Worm (Caenorhabditis elegans) whole organism, L2 larva: ENCODE data around the gene best-5.

Experiments used
- C34F6.9 ChIP-seq: fragments of 150-350 bp; optimal IDR thresholded peaks from 2 replicates; lab custom pipeline; 2014; ENCODE audit warnings: missing biosample characterization, missing genetic modification characterization
- F13H6.1 ChIP-seq: sonication (generic microtip); optimal IDR thresholded peaks from 2 replicates; lab custom pipeline; 2016; ENCODE audit warnings: missing genetic modification characterization, missing compliant biosample characterization
- R02D3.7 ChIP-seq: fragments of 150-350 bp; optimal IDR thresholded peaks from 2 replicates; lab custom pipeline; 2014; ENCODE audit warnings: missing biosample characterization, missing genetic modification characterization
- Y55F3AM.14 ChIP-seq: fragments of 200-800 bp; sonication (Bioruptor generic); optimal IDR thresholded peaks from 2 replicates; lab custom pipeline; 2018; ENCODE audit warnings: mild to moderate bottlenecking, missing genetic modification characterization, missing compliant biosample characterization
- ZK546.5 ChIP-seq: sonication (generic microtip); optimal IDR thresholded peaks from 2 replicates; lab custom pipeline; 2017; ENCODE audit warnings: missing biosample characterization, missing genetic modification characterization
- aly-2 ChIP-seq: fragments of 150-350 bp; optimal IDR thresholded peaks from 2 replicates; lab custom pipeline; 2014; ENCODE audit warnings: missing biosample characterization, missing genetic modification characterization
- ama-1 ChIP-seq: fragments of 150-350 bp; optimal IDR thresholded peaks from 2 replicates; lab custom pipeline; 2018; ENCODE audit warnings: inconsistent platforms
- blmp-1 ChIP-seq: sonication (generic microtip); optimal IDR thresholded peaks from 2 replicates; lab custom pipeline; 2017; ENCODE audit warnings: missing genetic modification characterization, mild to moderate bottlenecking, missing compliant biosample characterization, antibody characterized with exemption, moderate library complexity; ENCODE audit not compliant: insufficient read depth
- ceh-16 ChIP-seq: fragments of 150-350 bp; optimal IDR thresholded peaks from 2 replicates; lab custom pipeline; 2014; ENCODE audit warnings: missing biosample characterization, missing genetic modification characterization
- crh-2 ChIP-seq: sonication (generic microtip); optimal IDR thresholded peaks from 2 replicates; lab custom pipeline; 2017; ENCODE audit warnings: missing biosample characterization, missing genetic modification characterization
- dmd-4 ChIP-seq: sonication (generic microtip); optimal IDR thresholded peaks from 2 replicates; lab custom pipeline; 2017; ENCODE audit warnings: missing biosample characterization, missing genetic modification characterization
- egl-27 ChIP-seq: sonication (generic microtip); optimal IDR thresholded peaks from 3 replicates; lab custom pipeline; 2017; ENCODE audit warnings: missing biosample characterization, missing genetic modification reagents, missing genetic modification characterization
- elt-1 ChIP-seq: fragments of 150-350 bp; optimal IDR thresholded peaks from 2 replicates; lab custom pipeline; 2014; ENCODE audit warnings: missing biosample characterization, missing genetic modification characterization
- elt-3 ChIP-seq: sonication (generic microtip); optimal IDR thresholded peaks from 2 replicates; lab custom pipeline; 2017; ENCODE audit warnings: missing biosample characterization, missing genetic modification characterization
- fos-1 ChIP-seq: fragments of 150-350 bp; optimal IDR thresholded peaks from 2 replicates; lab custom pipeline; 2014; ENCODE audit warnings: missing biosample characterization, missing genetic modification characterization
- gmeb-1 ChIP-seq: fragments of 150-350 bp; optimal IDR thresholded peaks from 2 replicates; lab custom pipeline; 2014; ENCODE audit warnings: missing biosample characterization, missing genetic modification characterization
- lin-11 ChIP-seq: fragments of 150-350 bp; sonication (generic microtip); optimal IDR thresholded peaks from 2 replicates; lab custom pipeline; 2014; ENCODE audit warnings: missing biosample characterization, missing genetic modification characterization, inconsistent platforms, mixed read lengths
- lin-39 ChIP-seq: fragments of 150-350 bp; optimal IDR thresholded peaks from 2 replicates; lab custom pipeline; 2014; ENCODE audit warnings: missing biosample characterization, missing genetic modification reagents, missing genetic modification characterization
- lsy-2 ChIP-seq, 2 experiments: fragments of 150-350 bp in 1 of 2; sonication (generic microtip) in 1 of 2; optimal IDR thresholded peaks; 2 replicates each; lab custom pipeline; 2014 to 2017; ENCODE audit warnings: missing biosample characterization in 2 of 2, missing genetic modification characterization in 2 of 2
- mab-5 ChIP-seq: fragments of 150-350 bp; optimal IDR thresholded peaks from 2 replicates; lab custom pipeline; 2014; ENCODE audit warnings: missing biosample characterization, missing genetic modification characterization
- mdl-1 ChIP-seq, 2 experiments: fragments of 150-350 bp in 1 of 2; sonication (generic microtip) in 1 of 2; optimal IDR thresholded peaks; 2 replicates each; lab custom pipeline; 2017; ENCODE audit warnings: missing biosample characterization in 2 of 2, missing genetic modification characterization in 2 of 2
- nhr-11 ChIP-seq: fragments of 150-350 bp; optimal IDR thresholded peaks from 2 replicates; lab custom pipeline; 2014; ENCODE audit warnings: missing biosample characterization, missing genetic modification characterization
- nhr-129 ChIP-seq: fragments of 150-350 bp; optimal IDR thresholded peaks from 2 replicates; lab custom pipeline; 2014; ENCODE audit warnings: missing biosample characterization, missing genetic modification characterization
- nhr-21 ChIP-seq: fragments of 150-350 bp; optimal IDR thresholded peaks from 2 replicates; lab custom pipeline; 2014; ENCODE audit warnings: missing biosample characterization, missing genetic modification characterization
- nhr-25 ChIP-seq: fragments of 150-350 bp; sonication (generic microtip); optimal IDR thresholded peaks from 3 replicates; lab custom pipeline; 2014; ENCODE audit warnings: missing biosample characterization, missing genetic modification characterization
- nhr-6 ChIP-seq: fragments of 150-350 bp; optimal IDR thresholded peaks from 2 replicates; lab custom pipeline; 2014; ENCODE audit warnings: missing biosample characterization, missing genetic modification characterization
- peb-1 ChIP-seq: fragments of 150-350 bp; optimal IDR thresholded peaks from 2 replicates; lab custom pipeline; 2014; ENCODE audit warnings: missing biosample characterization, missing genetic modification characterization
- sem-4 ChIP-seq: fragments of 150-350 bp; optimal IDR thresholded peaks from 2 replicates; lab custom pipeline; 2014; ENCODE audit warnings: missing biosample characterization, missing genetic modification reagents, missing genetic modification characterization
- sma-9 ChIP-seq, 2 experiments: fragments of 150-350 bp in 1 of 2; sonication (generic microtip) in 1 of 2; optimal IDR thresholded peaks; 2 replicates each; lab custom pipeline; 2014 to 2016; ENCODE audit warnings: missing genetic modification characterization in 2 of 2, mild to moderate bottlenecking in 1 of 2, missing biosample characterization in 1 of 2, missing compliant biosample characterization in 1 of 2, missing genetic modification reagents in 1 of 2, moderate library complexity in 1 of 2
- unc-55 ChIP-seq: fragments of 150-350 bp; sonication (generic microtip); optimal IDR thresholded peaks from 3 replicates; lab custom pipeline; 2014; ENCODE audit warnings: missing biosample characterization, missing genetic modification reagents, missing genetic modification characterization
- unc-62 ChIP-seq: fragments of 150-350 bp; optimal IDR thresholded peaks from 2 replicates; lab custom pipeline; 2014; ENCODE audit warnings: missing biosample characterization, missing genetic modification reagents, missing genetic modification characterization
- zag-1 ChIP-seq: fragments of 150-350 bp; optimal IDR thresholded peaks from 2 replicates; lab custom pipeline; 2014; ENCODE audit warnings: missing biosample characterization, missing genetic modification characterization
- ztf-1 ChIP-seq: fragments of 200-800 bp; sonication (Bioruptor generic); conservative IDR thresholded peaks from 2 replicates; pipeline ENCODE4 v1.3.6; 2022; ENCODE audit warnings: missing genetic modification characterization, missing compliant biosample characterization
- ztf-11 ChIP-seq: sonication (generic microtip); optimal IDR thresholded peaks from 2 replicates; lab custom pipeline; 2017; ENCODE audit warnings: missing biosample characterization, missing genetic modification characterization
- ztf-4 ChIP-seq: fragments of 150-350 bp; optimal IDR thresholded peaks from 2 replicates; lab custom pipeline; 2014; ENCODE audit warnings: missing biosample characterization, missing genetic modification characterization

The best-5 gene

ce11 chrIII:9714731-9715130 lies 24.7 kb upstream of the best-5 start:
- TF ChIP-seq gmeb-1 (tag; lab: Kevin White, UChicago), result no peak
- peak; percentile 36 for TF ChIP-seq fos-1 (tag; lab: Kevin White, UChicago)
- peak; percentile 47 for TF ChIP-seq sma-9 (GFP tag; optimal IDR thresholded peaks at IDR 0.05; lab: Kevin White, UChicago)
- no peak for TF ChIP-seq sma-9 (tag; optimal IDR thresholded peaks at IDR 0.05; lab: Kevin White, UChicago)
- TF ChIP-seq ama-1 (lab: Kevin White, UChicago), result no peak
- peak; percentile 4 for TF ChIP-seq crh-2
- no peak for TF ChIP-seq aly-2 (tag; lab: Kevin White, UChicago)

ce11 chrIII:9713862-9714261 lies 23.8 kb upstream of the best-5 start, which contains the start of gene ncx-6:
Gene ncx-6 (minus strand): TSS chrIII:9713949.
- TF ChIP-seq fos-1 (tag; lab: Kevin White, UChicago) (peak; percentile 12), ceh-16 (tag; lab: Kevin White, UChicago) (no peak)

ce11 chrIII:9713182-9713581 lies 23.1 kb upstream of the best-5 start:
- TF ChIP-seq sem-4 (tag; lab: Kevin White, UChicago) (no peak), blmp-1 (tag; lab: Kevin White, UChicago) (no peak), ZK546.5 (no peak)
- TF ChIP-seq, all 48 proteins: peak for 0

- TF ChIP-seq unc-55 (no peak), blmp-1 (tag; lab: Kevin White, UChicago) (no peak), Y55F3AM.14 (no peak), nhr-11 (tag; lab: Kevin White, UChicago) (no peak), F13H6.1 (tag; lab: Kevin White, UChicago) (no peak), sem-4 (tag; lab: Kevin White, UChicago) (no peak), fos-1 (tag; lab: Kevin White, UChicago) (no peak), unc-62 (GFP tag; lab: Kevin White, UChicago) (no peak), nhr-21 (tag; lab: Kevin White, UChicago) (no peak), mdl-1 (tag; optimal IDR thresholded peaks at IDR 0.05; lab: Kevin White, UChicago) (no peak), mab-5 (tag; lab: Kevin White, UChicago) (no peak), elt-1 (tag; lab: Kevin White, UChicago) (no peak), ztf-11 (no peak), egl-27 (tag; lab: Kevin White, UChicago) (no peak), ztf-1 (GFP tag; lab: Robert Waterston, UW) (no peak), nhr-6 (tag; lab: Kevin White, UChicago) (no peak), ZK546.5 (no peak)
These were observed 21.1 kb upstream of the best-5 start for ce11 chrIII:9711163-9711562.

- TF ChIP-seq aly-2 (tag; lab: Kevin White, UChicago) (no peak), ztf-4 (tag; lab: Kevin White, UChicago) (no peak), C34F6.9 (tag; lab: Kevin White, UChicago) (peak; percentile 4)
These were observed 15.3 kb upstream of the best-5 start for ce11 chrIII:9705157-9705905.

- TF ChIP-seq ztf-4 (tag; lab: Kevin White, UChicago) (no peak), sma-9 (GFP tag; optimal IDR thresholded peaks at IDR 0.05; lab: Kevin White, UChicago) (peak; percentile 9), sma-9 (tag; optimal IDR thresholded peaks at IDR 0.05; lab: Kevin White, UChicago) (no peak), unc-55 (peak; percentile 28)
These were observed 14.5 kb upstream of the best-5 start for ce11 chrIII:9704606-9704938.

ce11 chrIII:9703747-9704605 lies 13.9 kb upstream of the best-5 start:
- TF ChIP-seq sma-9 (GFP tag; optimal IDR thresholded peaks at IDR 0.05; lab: Kevin White, UChicago), result peak; percentile 58
- no peak for TF ChIP-seq sma-9 (tag; optimal IDR thresholded peaks at IDR 0.05; lab: Kevin White, UChicago)
- TF ChIP-seq ztf-4 (tag; lab: Kevin White, UChicago), result no peak
- peak; percentile 74 for TF ChIP-seq F13H6.1 (tag; lab: Kevin White, UChicago)
- TF ChIP-seq egl-27 (tag; lab: Kevin White, UChicago), result peak; percentile 11
- TF ChIP-seq crh-2, result peak; percentile 47
- no peak for TF ChIP-seq dmd-4 (tag; lab: Kevin White, UChicago)
- peak; percentile 30 for TF ChIP-seq nhr-25 (tag; lab: Kevin White, UChicago)
- peak; percentile 74 for TF ChIP-seq zag-1
- TF ChIP-seq nhr-129 (tag; lab: Kevin White, UChicago), result peak; percentile 43
- TF ChIP-seq nhr-21 (tag; lab: Kevin White, UChicago), result no peak
- no peak for TF ChIP-seq lin-39
- no peak for TF ChIP-seq R02D3.7 (tag; lab: Kevin White, UChicago)
- no peak for TF ChIP-seq peb-1
- TF ChIP-seq fos-1 (tag; lab: Kevin White, UChicago), result peak; percentile 10
- peak; percentile 53 for TF ChIP-seq unc-55
- TF ChIP-seq ama-1 (lab: Kevin White, UChicago), result peak; percentile 0
- TF ChIP-seq lsy-2 (tag; optimal IDR thresholded peaks at IDR 0.05; lab: Kevin White, UChicago), result peak in 1 of 2 experiments; percentile 43
- TF ChIP-seq Y55F3AM.14, result peak; percentile 63
- TF ChIP-seq elt-3, result no peak
- TF ChIP-seq lin-11 (tag; lab: Kevin White, UChicago), result no peak
